ENCODE assay signal across 3 fruit fly cellular contexts in the genomic region with DNA sequence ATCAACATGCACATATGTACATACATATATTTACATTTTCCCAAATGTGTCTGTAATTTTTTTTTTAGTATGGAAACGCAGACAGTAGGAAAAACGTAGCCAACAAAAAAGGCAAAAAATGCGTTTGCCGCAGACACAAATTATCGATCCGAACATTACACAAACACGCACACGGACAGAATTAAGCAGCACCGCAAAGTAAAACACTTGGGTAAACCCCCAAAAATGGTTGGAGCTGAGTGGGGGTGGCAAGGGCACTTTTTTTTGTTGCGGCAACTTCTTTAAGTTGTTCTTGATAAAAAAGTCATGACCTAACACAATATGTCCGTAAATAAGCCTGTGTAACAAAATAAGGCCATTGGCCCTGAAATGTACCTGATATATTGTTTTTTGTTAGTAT.
TF ChIP-seq lines count a peak whose summit lies in the region.

No protein-coding gene starts in this region.

- TF ChIP-seq CTCF in whole organism, embryonic (GFP tag; optimal IDR thresholded peaks at IDR 0.05; lab: Kevin White, UChicago), result no peak

TF ChIP-seq in whole organism, embryonic, 481 proteins besides CTCF, POLR2A, EP300 and RAD21:
- peak; percentile 77 for TF ChIP-seq onecut (GFP tag; IDR thresholded peaks at IDR 0.05; lab: Robert Waterston, UW)
- TF ChIP-seq corto (GFP tag; optimal IDR thresholded peaks at IDR 0.05; lab: Kevin White, UChicago), result no peak

TF ChIP-seq in whole organism, prepupa, 60 proteins besides CTCF, POLR2A, EP300 and RAD21:
- TF ChIP-seq dsx (GFP tag; optimal IDR thresholded peaks at IDR 0.05; lab: Kevin White, UChicago; ENCODE audit: poor library complexity, severe bottlenecking) (no peak), fkh (GFP tag; optimal IDR thresholded peaks at IDR 0.05; lab: Kevin White, UChicago) (peak; percentile 21)

TF ChIP-seq in whole organism, wandering third instar larva, 38 proteins besides CTCF, POLR2A, EP300 and RAD21:
- TF ChIP-seq CrebA (GFP tag; optimal IDR thresholded peaks at IDR 0.05; lab: Kevin White, UChicago; ENCODE audit: borderline replicate concordance) (no peak), Rel (GFP tag; optimal IDR thresholded peaks at IDR 0.05; lab: Kevin White, UChicago) (no peak), Rel (tag; optimal IDR thresholded peaks at IDR 0.05; lab: Kevin White, UChicago) (peak; percentile 62)
